Worm (Caenorhabditis elegans): ENCODE measurements around the gene swsn-1.

ce11 chrV:20276923-20277322 lies 27.6 kb upstream of the swsn-1 start:
- TF ChIP-seq ztf-4 (tag; optimal IDR thresholded peaks at IDR 0.05) (no peak), nhr-77 (tag; optimal IDR thresholded peaks at IDR 0.05) (no peak), ceh-82 (tag; optimal IDR thresholded peaks at IDR 0.05) (no peak), ZK546.5 (tag; optimal IDR thresholded peaks at IDR 0.05) (no peak), unc-62 (GFP tag; optimal IDR thresholded peaks at IDR 0.05) (no peak), skn-1 (tag; optimal IDR thresholded peaks at IDR 0.05) (no peak), egl-27 (tag; optimal IDR thresholded peaks at IDR 0.05) (no peak)

Data from whole organism, L3 larva.